Fruit fly (Drosophila melanogaster): ENCODE data around the gene CG13484.
A peak's percentile ranks its signal among the peaks of the same experiment; 100 is the strongest.

dm6 chr3L:14037655-14038644 lies 14.9 kb downstream of the CG13484 start:
- no peak for TF ChIP-seq usp (GFP tag; optimal IDR thresholded peaks at IDR 0.05)
- TF ChIP-seq OdsH (GFP tag; optimal IDR thresholded peaks at IDR 0.05): peak; percentile 1
- no peak for TF ChIP-seq Dfd (GFP tag; optimal IDR thresholded peaks at IDR 0.05)

Data from whole organism, wandering third instar larva.